Worm (Caenorhabditis elegans): Measurements from ENCODE around the gene srd-27.
"Not testable (repeated sequence)": the region's sequence is repeated elsewhere in the genome, so short reads cannot be mapped to it uniquely, and the experiment has no call there.

The srd-27 gene

DNA sequence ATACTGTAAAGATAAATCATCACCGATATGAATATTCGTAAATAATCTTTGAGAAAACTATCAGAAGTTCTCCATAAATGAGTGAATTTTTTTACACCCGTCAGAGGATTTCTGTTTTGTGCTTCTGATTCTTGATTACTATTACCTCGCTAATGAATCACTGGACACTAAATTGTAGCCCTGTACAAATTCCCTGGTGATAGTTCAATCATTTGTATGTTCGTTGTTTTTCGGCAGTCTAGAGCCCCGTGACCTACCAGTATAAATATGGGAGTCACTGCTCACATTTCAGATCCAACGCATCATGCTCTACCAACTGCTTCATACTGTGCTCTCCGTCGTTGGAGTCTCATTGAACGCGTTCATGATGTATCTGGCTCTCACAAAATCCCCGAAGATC, at the start of gene srd-27:
TSS of gene srd-27 (plus strand) at position 301 of the 400 bp plus-strand sequence.
- not testable (repeated sequence) for TF ChIP-seq F13C5.2, hmbx-1, B0310.2 (tag; optimal IDR thresholded peaks at IDR 0.05)

DNA sequence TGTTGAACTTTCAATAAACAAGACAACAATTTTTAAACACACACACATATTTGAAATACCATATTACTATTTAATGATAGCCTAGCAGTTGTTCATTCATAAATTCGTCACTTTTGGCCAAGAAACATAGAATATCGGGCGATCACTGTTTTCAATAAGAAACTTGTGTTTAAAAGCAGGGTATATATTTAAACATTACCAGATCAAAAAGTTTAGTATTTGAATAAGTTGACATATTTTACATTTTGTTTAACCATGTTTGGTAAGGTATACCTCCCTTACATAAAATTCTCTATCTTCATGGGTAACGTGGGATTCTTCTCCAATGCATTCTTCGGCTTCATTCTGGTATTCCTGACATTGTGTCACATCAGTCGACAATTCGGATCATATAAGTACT, 48.4 kb upstream of the srd-27 start, which contains the start of gene str-8:
TSS of gene str-8 (plus strand) at position 301 of the 400 bp plus-strand sequence.
- not testable (repeated sequence) for TF ChIP-seq hmbx-1 (tag; optimal IDR thresholded peaks at IDR 0.05); aly-1 (tag; optimal IDR thresholded peaks at IDR 0.05); ama-1 (optimal IDR thresholded peaks at IDR 0.05)

DNA sequence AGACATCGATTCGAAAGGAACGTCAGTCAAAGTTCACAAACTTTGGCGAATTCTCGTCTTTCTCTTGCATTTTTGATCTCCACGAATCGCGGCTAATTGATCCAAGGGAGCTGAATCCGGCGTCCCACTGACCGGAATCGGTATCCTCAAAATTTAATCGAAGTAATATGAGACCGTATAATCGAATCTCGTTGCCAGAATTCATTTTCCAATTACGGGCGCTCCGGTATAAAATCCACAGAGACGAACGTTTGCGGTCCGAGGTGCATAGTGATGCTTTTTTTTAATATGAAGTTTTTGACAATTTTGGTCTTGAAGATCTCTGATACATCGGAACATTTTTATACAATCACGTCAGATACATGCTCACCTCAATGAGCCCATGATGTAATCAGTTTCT, 45.5 kb upstream of the srd-27 start:
- TF ChIP-seq aly-1 (tag; optimal IDR thresholded peaks at IDR 0.05) = no peak
- no peak for TF ChIP-seq tra-4 (tag; optimal IDR thresholded peaks at IDR 0.05)
- TF ChIP-seq ceh-13 (GFP tag; optimal IDR thresholded peaks at IDR 0.05) = no peak
- no peak for TF ChIP-seq ceh-36 (tag; optimal IDR thresholded peaks at IDR 0.05)
- no peak for TF ChIP-seq ama-1 (optimal IDR thresholded peaks at IDR 0.05)
- no peak for TF ChIP-seq pes-1 (GFP tag; IDR thresholded peaks at IDR 0.05)
- no peak for TF ChIP-seq tbx-11 (GFP tag; IDR thresholded peaks at IDR 0.05)
- TF ChIP-seq F13C5.2 (tag; optimal IDR thresholded peaks at IDR 0.05) = no peak
- TF ChIP-seq flt-1 (GFP tag; IDR thresholded peaks at IDR 0.05) = no peak
- TF ChIP-seq hnd-1 (tag; optimal IDR thresholded peaks at IDR 0.05) = no peak

DNA sequence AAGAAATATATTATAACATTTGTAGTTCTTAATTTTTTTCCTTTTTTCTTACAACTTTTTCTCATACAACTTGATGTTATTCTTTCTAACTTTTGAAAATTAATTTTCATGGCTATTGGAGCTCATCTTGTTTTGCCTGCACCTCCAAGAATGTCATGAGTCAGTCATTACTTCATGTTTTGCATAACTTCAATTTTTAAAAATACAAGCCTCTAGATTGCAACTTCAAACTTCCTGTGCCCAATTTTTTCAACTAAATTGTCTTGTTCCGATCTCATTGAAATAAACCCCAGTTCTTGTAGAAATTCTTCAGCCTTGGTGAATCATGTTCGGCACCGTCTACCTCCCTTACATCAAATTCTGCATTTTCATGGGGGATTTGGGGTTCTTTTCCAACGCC, 44.7 kb upstream of the srd-27 start, which contains the start of gene str-9:
TSS of gene str-9 (plus strand) at position 301 of the 400 bp plus-strand sequence.
- TF ChIP-seq B0310.2 (tag; optimal IDR thresholded peaks at IDR 0.05) (no peak), hmbx-1 (tag; optimal IDR thresholded peaks at IDR 0.05) (no peak), pes-1 (GFP tag; IDR thresholded peaks at IDR 0.05) (no peak), flt-1 (GFP tag; IDR thresholded peaks at IDR 0.05) (no peak), aly-1 (tag; optimal IDR thresholded peaks at IDR 0.05) (no peak), tbx-11 (GFP tag; IDR thresholded peaks at IDR 0.05) (no peak), tbx-37 (GFP tag; conservative IDR thresholded peaks at IDR 0.05) (no peak), scrt-1 (GFP tag; IDR thresholded peaks at IDR 0.05) (no peak), hnd-1 (tag; optimal IDR thresholded peaks at IDR 0.05) (no peak), ceh-36 (tag; optimal IDR thresholded peaks at IDR 0.05) (no peak), sea-1 (GFP tag; conservative IDR thresholded peaks at IDR 0.05) (no peak), ceh-13 (GFP tag; optimal IDR thresholded peaks at IDR 0.05) (no peak), hmg-4 (GFP tag; optimal IDR thresholded peaks at IDR 0.05) (no peak), ama-1 (optimal IDR thresholded peaks at IDR 0.05) (no peak), tra-4 (tag; optimal IDR thresholded peaks at IDR 0.05) (no peak), ets-7 (tag; optimal IDR thresholded peaks at IDR 0.05) (no peak)

DNA sequence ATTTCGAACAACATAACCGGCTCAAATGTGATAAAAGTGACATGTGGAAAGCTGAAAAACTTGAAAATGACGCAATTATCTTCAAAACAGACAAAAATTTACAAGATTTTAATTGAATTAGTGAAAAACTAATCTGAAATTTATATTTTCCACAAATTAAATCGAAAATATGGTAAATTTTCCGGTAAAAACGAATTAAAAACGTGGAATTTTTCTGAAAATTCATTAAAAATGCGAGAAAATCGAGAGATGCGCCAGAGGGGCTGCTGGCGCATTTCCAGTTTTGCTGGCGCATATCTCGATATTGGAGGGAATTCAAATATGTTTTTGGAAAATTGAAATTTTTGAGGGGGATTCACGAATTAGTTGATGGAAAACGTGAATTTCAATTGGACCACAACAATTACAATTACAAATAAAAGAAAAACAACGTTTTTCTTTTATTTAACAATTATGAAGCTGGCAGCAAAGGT, 37.0 kb upstream of the srd-27 start, which contains the start of the genes haf-3 and F57A10.2:
TSS of gene haf-3 (minus strand) at position 51 of the 473 bp plus-strand sequence.
TSS of gene F57A10.2 (plus strand) at position 454 of the 473 bp plus-strand sequence.
- TF ChIP-seq flt-1 (GFP tag; IDR thresholded peaks at IDR 0.05) (0 out of 2 replicates have a peak, but pooled peaks have one; percentile 13), B0310.2 (tag; optimal IDR thresholded peaks at IDR 0.05) (no peak), F13C5.2 (tag; optimal IDR thresholded peaks at IDR 0.05) (peak; percentile 66)

DNA sequence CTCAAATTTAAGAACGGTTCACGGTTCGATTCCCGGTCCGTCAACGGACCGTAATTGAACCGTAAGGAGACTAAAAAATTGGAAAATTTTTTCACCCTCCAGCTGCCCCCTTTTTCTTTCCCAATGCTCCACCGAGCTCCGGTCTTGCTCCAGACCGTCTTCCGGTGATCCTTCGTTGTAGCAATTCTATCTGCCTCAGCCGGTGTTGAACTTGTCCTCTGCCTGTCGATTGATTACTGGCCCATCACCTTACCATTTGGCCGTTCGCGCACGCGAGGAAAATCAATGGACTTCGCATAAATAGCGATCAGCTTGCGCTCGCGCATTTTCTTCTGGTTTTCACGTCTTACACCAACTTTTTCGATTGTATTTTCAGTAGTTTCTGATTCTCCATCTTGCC, 35.8 kb upstream of the srd-27 start:
- peak; percentile 28; the same call in 1 of the 2 replicates for TF ChIP-seq flt-1 (GFP tag; IDR thresholded peaks at IDR 0.05)
- TF ChIP-seq scrt-1 (GFP tag; IDR thresholded peaks at IDR 0.05) = peak; percentile 51; the same call in 1 of the 2 replicates
- peak; percentile 73 for TF ChIP-seq pes-1 (GFP tag; IDR thresholded peaks at IDR 0.05)

DNA sequence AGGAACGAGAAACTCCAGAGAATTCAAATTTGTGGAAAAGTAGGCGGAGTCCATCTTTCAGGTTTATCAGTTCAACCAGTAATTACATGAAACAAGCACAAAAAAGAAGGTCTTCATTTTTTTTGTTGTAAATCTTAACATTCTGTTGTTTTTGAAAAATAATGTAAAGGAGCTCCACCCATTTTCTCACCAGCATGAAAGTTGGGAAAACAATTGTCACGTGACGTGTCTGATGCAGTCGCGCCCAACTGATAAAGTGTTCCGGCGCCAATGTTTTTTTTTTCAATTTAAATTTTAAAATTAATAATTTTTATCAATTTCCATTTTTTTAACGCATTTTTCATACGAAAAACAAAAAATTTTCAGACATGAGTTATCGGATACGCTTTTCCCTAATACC, 34.1 kb upstream of the srd-27 start, which contains the start of gene F57A10.4:
TSS of gene F57A10.4 (plus strand) at position 367 of the 400 bp plus-strand sequence.
- TF ChIP-seq sea-1 (GFP tag; conservative IDR thresholded peaks at IDR 0.05) = no peak
- no peak for TF ChIP-seq hmbx-1 (tag; optimal IDR thresholded peaks at IDR 0.05)

DNA sequence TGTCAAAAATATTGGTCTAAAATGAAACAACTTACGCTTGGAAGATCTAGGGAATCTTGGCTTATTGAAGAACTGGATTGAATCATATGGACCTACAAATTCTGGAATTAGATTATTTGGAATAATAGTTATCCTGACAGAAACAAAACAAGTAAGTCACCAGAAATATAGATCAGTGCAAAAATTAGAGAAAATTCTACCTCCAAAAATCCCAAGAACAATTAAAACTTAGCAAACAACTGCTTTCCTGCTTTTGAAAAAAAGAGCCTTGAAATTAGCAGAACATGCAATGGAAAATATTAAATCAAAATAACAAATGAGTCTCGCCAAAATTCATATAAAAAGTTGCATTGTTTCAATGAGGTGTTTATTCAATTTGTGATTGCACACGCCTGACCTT, 30.0 kb upstream of the srd-27 start, which contains the start of gene nhr-60:
TSS of gene nhr-60 (minus strand) at position 101 of the 400 bp plus-strand sequence.
- TF ChIP-seq ets-7 (tag; optimal IDR thresholded peaks at IDR 0.05) = no peak
- TF ChIP-seq F13C5.2 (tag; optimal IDR thresholded peaks at IDR 0.05) = no peak
- TF ChIP-seq tbx-11 (GFP tag; IDR thresholded peaks at IDR 0.05) = no peak
- TF ChIP-seq hmbx-1 (tag; optimal IDR thresholded peaks at IDR 0.05) = no peak
- TF ChIP-seq tbx-37 (GFP tag; conservative IDR thresholded peaks at IDR 0.05) = no peak
- TF ChIP-seq pes-1 (GFP tag; IDR thresholded peaks at IDR 0.05) = no peak
- TF ChIP-seq aly-1 (tag; optimal IDR thresholded peaks at IDR 0.05) = no peak
- TF ChIP-seq hmg-4 (GFP tag; optimal IDR thresholded peaks at IDR 0.05) = no peak
- no peak for TF ChIP-seq tra-4 (tag; optimal IDR thresholded peaks at IDR 0.05)
- no peak for TF ChIP-seq scrt-1 (GFP tag; IDR thresholded peaks at IDR 0.05)
- no peak for TF ChIP-seq flt-1 (GFP tag; IDR thresholded peaks at IDR 0.05)

DNA sequence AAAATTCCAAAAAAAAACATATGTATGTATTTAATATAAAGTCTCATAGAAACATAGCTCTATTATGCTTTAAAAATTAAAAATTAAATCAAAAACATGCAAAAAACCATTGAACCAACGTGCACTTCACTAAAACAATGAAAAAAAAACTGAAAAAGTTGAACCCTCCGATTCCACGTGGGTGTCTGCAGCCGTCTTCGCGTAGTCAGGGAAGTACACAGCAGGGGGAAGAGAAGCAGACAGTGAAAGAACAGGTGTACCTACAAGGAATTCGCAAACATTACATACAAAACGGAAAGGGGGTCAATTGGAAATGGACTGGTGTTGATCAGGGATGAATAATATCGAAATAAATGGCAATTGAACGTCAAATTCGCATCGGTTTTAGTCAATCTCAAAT, 29.2 kb upstream of the srd-27 start:
- no peak for TF ChIP-seq tbx-11 (GFP tag; IDR thresholded peaks at IDR 0.05)
- no peak for TF ChIP-seq hmbx-1 (tag; optimal IDR thresholded peaks at IDR 0.05)
- no peak for TF ChIP-seq ets-7 (tag; optimal IDR thresholded peaks at IDR 0.05)
- TF ChIP-seq B0310.2 (tag; optimal IDR thresholded peaks at IDR 0.05) = no peak
- TF ChIP-seq tra-4 (tag; optimal IDR thresholded peaks at IDR 0.05) = no peak
- TF ChIP-seq ceh-13 (GFP tag; optimal IDR thresholded peaks at IDR 0.05) = no peak
- no peak for TF ChIP-seq sea-1 (GFP tag; conservative IDR thresholded peaks at IDR 0.05)
- TF ChIP-seq pes-1 (GFP tag; IDR thresholded peaks at IDR 0.05) = no peak
- TF ChIP-seq hmg-4 (GFP tag; optimal IDR thresholded peaks at IDR 0.05) = no peak
- no peak for TF ChIP-seq hnd-1 (tag; optimal IDR thresholded peaks at IDR 0.05)
- TF ChIP-seq scrt-1 (GFP tag; IDR thresholded peaks at IDR 0.05) = no peak
- TF ChIP-seq ama-1 (optimal IDR thresholded peaks at IDR 0.05) = no peak
- no peak for TF ChIP-seq F13C5.2 (tag; optimal IDR thresholded peaks at IDR 0.05)
- TF ChIP-seq tbx-37 (GFP tag; conservative IDR thresholded peaks at IDR 0.05) = no peak
- TF ChIP-seq ceh-36 (tag; optimal IDR thresholded peaks at IDR 0.05) = no peak
- no peak for TF ChIP-seq aly-1 (tag; optimal IDR thresholded peaks at IDR 0.05)
- no peak for TF ChIP-seq flt-1 (GFP tag; IDR thresholded peaks at IDR 0.05)
